Fruit fly (Drosophila melanogaster) whole organism, pupa: ENCODE measurements around the gene CG12438.
A peak's percentile ranks its signal among the peaks of the same experiment; 100 is the strongest.

Experiments
- CG10348 ChIP-seq: fragments of 200-800 bp; sonication (Bioruptor generic); IDR thresholded peaks from 2 replicates; pipeline ENCODE4 v1.3.6; 2022; ENCODE audit warnings: missing biosample characterization, missing genetic modification characterization
- CG12605 ChIP-seq: fragments of 200-800 bp; sonication (Bioruptor generic); IDR thresholded peaks from 2 replicates; pipeline ENCODE4 v1.3.6; 2022; ENCODE audit warnings: missing biosample characterization, missing genetic modification characterization
- CG13204 ChIP-seq: fragments of 200-800 bp; sonication (Bioruptor generic); optimal IDR thresholded peaks from 2 replicates; lab custom pipeline; 2018; ENCODE audit warnings: missing biosample characterization, mild to moderate bottlenecking, missing genetic modification characterization, moderate library complexity
- CG14655 ChIP-seq: fragments of 200-800 bp; sonication (Bioruptor generic); optimal IDR thresholded peaks from 3 replicates; lab custom pipeline; 2017; ENCODE audit warnings: mild to moderate bottlenecking, missing biosample characterization, missing genetic modification reagents, missing genetic modification characterization
- CG15710 ChIP-seq: fragments of 200-800 bp; sonication (Bioruptor generic); optimal IDR thresholded peaks from 2 replicates; lab custom pipeline; 2018; ENCODE audit warnings: missing biosample characterization, mild to moderate bottlenecking, missing genetic modification characterization, moderate library complexity
- CG17806 ChIP-seq: fragments of 200-800 bp; sonication (Bioruptor generic); optimal IDR thresholded peaks from 2 replicates; lab custom pipeline; 2018; ENCODE audit warnings: missing biosample characterization, mild to moderate bottlenecking, missing genetic modification characterization, moderate library complexity
- CG32121 ChIP-seq: fragments of 200-800 bp; sonication (Bioruptor generic); IDR thresholded peaks from 2 replicates; pipeline ENCODE4 v1.3.6; 2022; ENCODE audit warnings: missing biosample characterization, missing genetic modification characterization
- CG34367 ChIP-seq: fragments of 200-800 bp; sonication (Bioruptor generic); optimal IDR thresholded peaks from 2 replicates; lab custom pipeline; 2018; ENCODE audit warnings: missing biosample characterization, mild to moderate bottlenecking, missing genetic modification characterization
- CG4496 ChIP-seq: fragments of 200-800 bp; sonication (Bioruptor generic); IDR thresholded peaks from 3 replicates; pipeline ENCODE4 v1.3.6; 2022; ENCODE audit warnings: missing biosample characterization, missing genetic modification characterization
- CG8159 ChIP-seq: fragments of 200-800 bp; sonication (Bioruptor generic); optimal IDR thresholded peaks from 3 replicates; lab custom pipeline; 2018; ENCODE audit warnings: missing biosample characterization, mild to moderate bottlenecking, missing genetic modification characterization, moderate library complexity
- CG8301 ChIP-seq: fragments of 200-800 bp; sonication (Bioruptor generic); optimal IDR thresholded peaks from 2 replicates; lab custom pipeline; 2018; ENCODE audit warnings: missing biosample characterization, mild to moderate bottlenecking, missing genetic modification characterization
- CG9948 ChIP-seq: fragments of 200-800 bp; sonication (Bioruptor generic); optimal IDR thresholded peaks from 2 replicates; lab custom pipeline; 2018; ENCODE audit warnings: missing biosample characterization, mild to moderate bottlenecking, missing genetic modification characterization, moderate library complexity
- D1 ChIP-seq: fragments of 200-800 bp; sonication (Bioruptor generic); optimal IDR thresholded peaks from 2 replicates; lab custom pipeline; 2018; ENCODE audit warnings: missing biosample characterization, mild to moderate bottlenecking, missing genetic modification characterization, moderate library complexity
- EcR ChIP-seq: fragments of 200-800 bp; sonication (Bioruptor generic); optimal IDR thresholded peaks from 3 replicates; lab custom pipeline; 2019; ENCODE audit warnings: missing biosample characterization, missing genetic modification characterization, mild to moderate bottlenecking, moderate library complexity, missing genetic modification reagents
- Ets98B ChIP-seq: fragments of 200-800 bp; sonication (Bioruptor generic); IDR thresholded peaks from 2 replicates; pipeline ENCODE4 v1.3.6; 2022; ENCODE audit warnings: missing biosample characterization, missing genetic modification characterization
- Pif1A ChIP-seq: fragments of 200-800 bp; sonication (Bioruptor generic); optimal IDR thresholded peaks from 3 replicates; lab custom pipeline; 2016; ENCODE audit warnings: missing biosample characterization, missing genetic modification characterization
- Pif1B ChIP-seq: fragments of 200-800 bp; sonication (Bioruptor generic); optimal IDR thresholded peaks from 3 replicates; lab custom pipeline; 2016; ENCODE audit warnings: missing biosample characterization, missing genetic modification characterization
- Snoo ChIP-seq: fragments of 200-800 bp; sonication (Bioruptor generic); optimal IDR thresholded peaks from 3 replicates; lab custom pipeline; 2017; ENCODE audit warnings: missing biosample characterization, mild to moderate bottlenecking, missing genetic modification characterization, inconsistent platforms
- fd96Ca ChIP-seq: fragments of 200-800 bp; sonication (Bioruptor generic); IDR thresholded peaks from 3 replicates; pipeline ENCODE4 v1.3.6; 2022; ENCODE audit warnings: missing biosample characterization, missing genetic modification characterization
- gl ChIP-seq: fragments of 200-800 bp; sonication (Bioruptor generic); optimal IDR thresholded peaks from 2 replicates; lab custom pipeline; 2018; ENCODE audit warnings: missing biosample characterization, mild to moderate bottlenecking, missing genetic modification characterization
- rn ChIP-seq: fragments of 200-800 bp; sonication (Bioruptor generic); IDR thresholded peaks from 2 replicates; pipeline ENCODE4 v1.3.6; 2022; ENCODE audit warnings: missing biosample characterization, missing genetic modification characterization

Gene CG12438

DNA sequence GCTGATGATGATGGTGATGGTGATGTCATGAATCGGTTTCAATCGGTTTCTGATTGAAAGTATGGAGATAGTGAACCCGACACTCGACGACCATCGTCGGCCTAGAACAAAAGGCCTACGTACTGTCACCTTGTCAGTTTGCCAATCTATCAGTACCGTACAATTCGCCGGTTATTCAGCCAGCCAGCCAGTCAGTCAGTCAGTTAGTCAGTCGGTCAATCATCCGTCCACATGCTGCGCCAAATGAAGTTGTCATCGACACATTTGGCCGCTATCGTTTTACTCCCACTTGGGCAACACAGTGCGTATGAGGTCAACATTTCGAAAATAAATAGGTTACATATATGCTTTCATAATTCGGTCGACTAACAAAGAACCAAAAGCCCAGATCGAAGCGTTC lies 31.1 kb upstream of the CG12438 start:
- no peak for TF ChIP-seq CG4496 (GFP tag; lab: Robert Waterston, UW)
- no peak for TF ChIP-seq Pif1A (GFP tag; lab: Kevin White, UChicago)
- TF ChIP-seq CG10348 (GFP tag; lab: Robert Waterston, UW) = no peak
- no peak for TF ChIP-seq CG17806 (tag; lab: Kevin White, UChicago)
- no peak for TF ChIP-seq Snoo (tag; lab: Kevin White, UChicago)
- TF ChIP-seq CG34367 = no peak

DNA sequence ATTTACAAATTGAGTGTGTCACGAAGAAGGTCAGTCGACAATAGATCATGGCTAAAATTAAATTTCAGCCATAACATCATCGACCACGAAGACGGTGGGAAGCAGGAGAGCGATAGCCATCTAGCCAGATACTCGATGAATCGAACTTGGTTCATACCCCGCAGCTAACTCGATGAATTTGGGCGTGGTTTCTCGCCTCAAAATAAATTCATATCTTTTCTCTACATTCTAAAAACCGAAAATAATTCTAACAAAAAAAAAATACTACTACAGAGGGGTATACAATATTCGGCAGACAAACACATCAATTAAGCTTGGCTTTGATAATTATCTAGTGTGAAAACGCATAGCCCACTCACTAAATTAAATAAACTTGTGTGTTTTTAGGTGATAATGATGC lies 19.4 kb upstream of the CG12438 start:
- TF ChIP-seq CG8301 (tag; lab: Kevin White, UChicago) (no peak), Ets98B (GFP tag; lab: Robert Waterston, UW) (0 out of 2 replicates have a peak, but pooled peaks have one; percentile 27), gl (tag; lab: Kevin White, UChicago) (no peak), Pif1A (GFP tag; lab: Kevin White, UChicago) (peak; percentile 7), CG12605 (GFP tag; lab: Robert Waterston, UW) (no peak), CG4496 (GFP tag; lab: Robert Waterston, UW) (no peak), CG15710 (no peak), Snoo (tag; lab: Kevin White, UChicago) (no peak), CG17806 (tag; lab: Kevin White, UChicago) (no peak), CG9948 (tag; lab: Kevin White, UChicago) (peak; percentile 6), fd96Ca (GFP tag; lab: Robert Waterston, UW) (no peak), D1 (tag; lab: Kevin White, UChicago) (no peak), Pif1B (GFP tag; lab: Kevin White, UChicago) (no peak)

DNA sequence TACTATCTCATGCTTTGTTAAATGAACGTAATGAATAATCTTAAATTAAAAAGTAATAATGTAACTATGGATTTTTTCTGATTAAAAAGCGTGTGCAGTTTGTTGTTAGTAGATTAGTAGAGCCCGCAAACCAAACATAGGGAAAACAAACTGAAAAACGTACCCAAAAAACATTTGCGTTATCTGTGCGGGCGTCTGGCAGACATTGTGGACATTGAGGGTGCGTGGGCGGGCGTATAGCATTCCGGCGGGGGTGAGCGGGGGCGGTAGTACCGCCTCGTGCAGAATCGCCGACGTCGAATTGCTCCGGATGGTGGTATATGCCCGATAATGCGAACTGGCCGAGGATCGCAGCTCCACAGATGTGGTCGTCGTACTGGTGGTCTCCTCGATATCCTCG lies 17.8 kb upstream of the CG12438 start:
- TF ChIP-seq CG10348 (GFP tag; lab: Robert Waterston, UW) = no peak
- no peak for TF ChIP-seq CG4496 (GFP tag; lab: Robert Waterston, UW)
- no peak for TF ChIP-seq EcR
- no peak for TF ChIP-seq CG32121 (GFP tag; lab: Robert Waterston, UW)
- TF ChIP-seq Pif1A (GFP tag; lab: Kevin White, UChicago) = no peak

DNA sequence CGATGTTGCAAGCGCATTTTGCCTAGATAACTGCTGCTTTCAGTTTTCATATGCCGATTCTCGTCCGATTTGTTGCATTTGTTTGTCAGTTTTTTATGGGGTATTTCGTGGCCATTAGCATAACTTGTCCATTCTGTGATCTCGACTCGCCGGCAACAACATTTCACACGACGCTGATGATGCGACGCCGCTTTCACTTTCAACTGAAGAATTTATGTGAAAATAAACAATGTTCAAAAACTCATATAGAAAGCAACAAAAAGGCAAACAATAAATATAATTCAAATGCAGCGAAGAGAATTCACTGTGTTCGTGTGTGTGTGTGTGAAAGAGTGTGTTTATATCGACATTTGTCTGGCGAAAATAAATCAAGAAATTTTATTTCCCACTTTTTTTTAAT lies 17.1 kb upstream of the CG12438 start:
- no peak for TF ChIP-seq Snoo (tag; lab: Kevin White, UChicago)

DNA sequence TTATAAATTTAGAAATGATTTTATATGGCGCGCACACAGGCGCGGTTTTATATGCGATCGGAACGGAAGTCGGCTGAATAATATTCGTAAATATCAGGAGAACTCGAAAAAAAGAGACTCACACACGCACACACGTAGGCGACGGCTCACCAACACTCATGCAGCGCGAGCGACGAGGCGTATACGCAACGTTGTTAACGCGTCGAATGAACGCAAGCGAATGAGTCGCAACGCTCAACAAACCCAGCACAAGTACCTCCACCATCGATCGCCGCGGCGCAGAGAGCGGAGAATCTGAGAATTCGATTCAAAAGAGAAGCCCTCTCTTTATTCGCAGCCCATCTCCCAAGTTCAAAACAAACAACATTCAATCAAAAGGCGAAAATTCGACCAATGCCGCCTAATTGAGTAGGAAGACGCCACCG lies 16.5 kb upstream of the CG12438 start:
- TF ChIP-seq gl (tag; lab: Kevin White, UChicago) (peak; percentile 9), EcR (peak; percentile 84), CG8159 (tag; lab: Kevin White, UChicago) (peak; percentile 4), CG13204 (GFP tag; lab: Kevin White, UChicago) (peak; percentile 14), Ets98B (GFP tag; lab: Robert Waterston, UW) (peak; percentile 70; the same call in 1 of the 2 replicates), CG32121 (GFP tag; lab: Robert Waterston, UW) (peak; percentile 61; the same call in 1 of the 2 replicates), Pif1A (GFP tag; lab: Kevin White, UChicago) (peak; percentile 34), CG9948 (tag; lab: Kevin White, UChicago) (no peak), CG4496 (GFP tag; lab: Robert Waterston, UW) (peak; percentile 64; the same call in 1 of the 3 replicates), Snoo (tag; lab: Kevin White, UChicago) (peak; percentile 45), fd96Ca (GFP tag; lab: Robert Waterston, UW) (no peak; the same call in 2 of the 3 replicates), CG12605 (GFP tag; lab: Robert Waterston, UW) (peak; percentile 79), D1 (tag; lab: Kevin White, UChicago) (no peak), Pif1B (GFP tag; lab: Kevin White, UChicago) (no peak), CG34367 (no peak)
- TF ChIP-seq, all 21 proteins: peak for 10

DNA sequence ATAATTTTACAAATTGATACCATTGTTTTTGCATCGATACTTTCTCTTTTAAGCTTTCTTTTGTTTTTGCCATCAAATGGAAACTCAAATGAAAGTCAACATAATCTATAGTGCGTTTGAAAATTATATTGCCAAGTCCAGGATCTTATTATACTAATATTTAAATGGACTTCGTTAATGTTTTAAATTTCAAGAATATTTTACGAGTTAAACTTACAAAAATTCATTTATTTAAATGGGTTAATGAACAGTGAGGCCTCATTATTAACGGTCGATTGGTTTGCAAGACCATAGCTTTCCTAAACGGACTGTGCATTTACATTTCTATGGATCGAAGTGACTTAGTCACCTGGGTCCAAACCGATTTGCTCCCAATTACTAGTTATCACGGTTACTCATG lies 15.7 kb upstream of the CG12438 start:
- no peak for TF ChIP-seq CG13204 (GFP tag; lab: Kevin White, UChicago)
- TF ChIP-seq Pif1B (GFP tag; lab: Kevin White, UChicago) = no peak
- no peak for TF ChIP-seq D1 (tag; lab: Kevin White, UChicago)
- no peak for TF ChIP-seq CG8301 (tag; lab: Kevin White, UChicago)
- TF ChIP-seq gl (tag; lab: Kevin White, UChicago) = no peak
- no peak for TF ChIP-seq CG10348 (GFP tag; lab: Robert Waterston, UW)
- TF ChIP-seq CG8159 (tag; lab: Kevin White, UChicago) = no peak
- TF ChIP-seq CG9948 (tag; lab: Kevin White, UChicago) = no peak
- TF ChIP-seq rn (GFP tag; lab: Robert Waterston, UW) = no peak
- TF ChIP-seq CG12605 (GFP tag; lab: Robert Waterston, UW) = no peak
- TF ChIP-seq Pif1A (GFP tag; lab: Kevin White, UChicago) = no peak
- TF ChIP-seq Snoo (tag; lab: Kevin White, UChicago) = no peak
- no peak for TF ChIP-seq CG32121 (GFP tag; lab: Robert Waterston, UW)
- TF ChIP-seq fd96Ca (GFP tag; lab: Robert Waterston, UW) = no peak
- TF ChIP-seq CG14655 (GFP tag; lab: Kevin White, UChicago) = no peak
- TF ChIP-seq Ets98B (GFP tag; lab: Robert Waterston, UW) = no peak
- TF ChIP-seq CG4496 (GFP tag; lab: Robert Waterston, UW) = no peak
- TF ChIP-seq CG34367 = no peak
- TF ChIP-seq CG15710 = no peak
- no peak for TF ChIP-seq EcR
